Fruit fly (Drosophila melanogaster) whole organism: ENCODE measurements around the gene CG32373.

Experiments used
- CG8478 ChIP-seq: fragments of >200 bp; optimal IDR thresholded peaks from 2 replicates; lab custom pipeline; 2018; ENCODE audit warnings: inconsistent platforms
- Dll ChIP-seq: fragments of >200 bp; optimal IDR thresholded peaks from 2 replicates; lab custom pipeline; 2017
- EcR ChIP-seq, 2 experiments: fragments of >200 bp; optimal IDR thresholded peaks; 2 replicates each; lab custom pipeline; 2017; ENCODE audit warnings: missing biosample characterization in 2 of 2, missing genetic modification characterization in 2 of 2, missing genetic modification reagents in 2 of 2
- pan ChIP-seq: fragments of >200 bp; optimal IDR thresholded peaks from 2 replicates; lab custom pipeline; 2017
- psq ChIP-seq: fragments of >200 bp; optimal IDR thresholded peaks from 2 replicates; lab custom pipeline; 2017
- usp ChIP-seq: fragments of >200 bp; optimal IDR thresholded peaks from 2 replicates; lab custom pipeline; 2017; ENCODE audit warnings: missing biosample characterization, missing genetic modification characterization, mixed read lengths

CG32373 gene

DNA sequence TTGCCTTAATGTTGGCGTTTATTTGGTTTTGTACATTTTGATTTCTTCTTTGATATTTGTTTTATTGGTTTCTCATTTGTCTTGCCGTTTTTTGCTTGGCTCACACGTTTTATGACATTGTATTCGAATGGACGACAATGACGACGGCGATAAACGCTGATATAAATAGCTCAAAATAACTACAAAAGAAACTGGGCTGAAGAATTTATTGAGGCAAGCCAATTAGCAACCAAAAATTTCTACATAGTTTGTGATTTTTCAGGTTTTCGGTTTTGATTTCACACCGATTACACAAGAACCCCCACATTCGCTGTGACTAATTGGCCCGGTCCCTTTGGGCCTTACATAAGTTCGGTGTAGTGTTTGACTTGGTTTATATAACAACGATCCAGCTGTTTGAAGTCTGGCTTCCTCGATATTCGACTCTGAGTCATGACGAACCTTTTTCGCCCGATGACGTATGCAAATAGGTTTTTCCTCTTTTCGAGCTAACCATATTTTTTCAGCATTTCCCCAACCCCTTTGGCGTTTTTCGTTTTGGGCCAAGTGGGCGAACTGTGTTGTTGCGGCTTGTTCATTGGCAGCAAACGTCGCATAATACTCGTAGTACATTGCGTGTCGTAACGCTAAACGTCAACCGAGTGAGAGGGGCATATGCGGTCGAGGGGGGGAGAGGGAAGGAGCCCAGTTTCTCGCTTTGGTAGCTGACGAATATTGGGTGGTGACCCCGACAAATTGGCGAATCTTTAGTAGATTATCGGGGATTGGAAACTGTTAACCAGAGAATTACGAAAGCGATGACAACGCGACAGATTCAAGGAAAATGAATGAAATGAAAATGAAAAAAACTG is 157.4 kb downstream of the CG32373 start:
- TF ChIP-seq pan = no peak
- TF ChIP-seq Dll = no peak
- TF ChIP-seq usp (GFP tag; lab: Kevin White, UChicago) = no peak
- no peak for TF ChIP-seq psq (lab: Kevin White, UChicago)
- no peak for TF ChIP-seq CG8478
- no peak for TF ChIP-seq EcR (GFP tag; optimal IDR thresholded peaks at IDR 0.05; lab: Kevin White, UChicago)
